Worm (Caenorhabditis elegans): ENCODE measurements around the gene C14E2.11.

C14E2.11 gene

DNA sequence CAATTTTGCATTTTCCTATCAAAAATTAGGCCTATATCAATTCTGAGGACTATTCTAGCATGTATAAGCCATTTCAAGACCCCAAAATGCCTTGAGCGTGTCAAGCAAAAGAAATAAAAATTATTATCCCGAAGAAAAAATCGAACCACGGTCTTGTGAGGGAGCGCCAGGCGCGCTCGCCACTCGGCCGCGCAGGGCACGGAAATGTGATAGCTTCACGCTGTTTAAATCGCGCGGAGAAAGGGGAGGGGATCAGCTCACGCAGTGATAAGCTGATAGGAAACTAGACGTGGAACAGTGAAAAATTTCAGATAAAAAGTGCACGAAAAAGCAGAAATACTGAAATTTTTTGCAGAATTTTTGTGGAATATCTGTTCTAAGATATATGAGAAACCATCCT is 36.4 kb downstream of the C14E2.11 start (continued):
- TF ChIP-seq aptf-2 (GFP tag; conservative IDR thresholded peaks at IDR 0.05) (no peak), Y95B8A.8 (GFP tag; IDR thresholded peaks at IDR 0.05) (peak; percentile 60; the same call in 1 of the 2 replicates), B0261.1 (tag; optimal IDR thresholded peaks at IDR 0.05) (peak; percentile 96), F39B2.1 (GFP tag; IDR thresholded peaks at IDR 0.05) (no peak), F22D6.2 (tag; optimal IDR thresholded peaks at IDR 0.05) (peak; percentile 23), athp-1 (tag; optimal IDR thresholded peaks at IDR 0.05) (peak; percentile 44), rpc-1 (optimal IDR thresholded peaks at IDR 0.05) (peak; percentile 91), rpc-1 (tag; optimal IDR thresholded peaks at IDR 0.05) (peak; percentile 98), T26A5.8 (tag; optimal IDR thresholded peaks at IDR 0.05) (no peak), F49E8.2 (tag; optimal IDR thresholded peaks at IDR 0.05; ENCODE audit: insufficient read depth) (peak; percentile 31), ceh-27 (GFP tag; optimal IDR thresholded peaks at IDR 0.05) (peak; percentile 50), dpl-1 (GFP tag; optimal IDR thresholded peaks at IDR 0.05) (no peak), ets-4 (GFP tag; optimal IDR thresholded peaks at IDR 0.05) (peak; percentile 37), nhr-90 (tag; optimal IDR thresholded peaks at IDR 0.05) (peak; percentile 88), snpc-3.4 (tag; optimal IDR thresholded peaks at IDR 0.05) (peak; percentile 57), sea-2 (GFP tag; IDR thresholded peaks at IDR 0.05) (no peak), him-1 (tag; optimal IDR thresholded peaks at IDR 0.05) (peak; percentile 93), ceh-91 (GFP tag; IDR thresholded peaks at IDR 0.05) (no peak), F23B12.7 (tag; optimal IDR thresholded peaks at IDR 0.05; ENCODE audit: insufficient read depth) (peak; percentile 54), let-607 (tag; optimal IDR thresholded peaks at IDR 0.05) (peak; percentile 37 to 53), nhr-120 (GFP tag; IDR thresholded peaks at IDR 0.05) (no peak), tbp1 (GFP tag; optimal IDR thresholded peaks at IDR 0.05) (peak; percentile 98), rec-8 (tag; optimal IDR thresholded peaks at IDR 0.05) (peak; percentile 50 to 88), zfh-2 (GFP tag; conservative IDR thresholded peaks at IDR 0.05) (peak; percentile 87), dox-1 (GFP tag; IDR thresholded peaks at IDR 0.05) (peak; percentile 73), egrh-3 (GFP tag; IDR thresholded peaks at IDR 0.05) (peak; percentile 59), nhr-80 (tag; optimal IDR thresholded peaks at IDR 0.05) (peak; percentile 2), B0035.1 (tag; optimal IDR thresholded peaks at IDR 0.05) (peak; percentile 56), hmg-1.2 (GFP tag; IDR thresholded peaks at IDR 0.05) (peak; percentile 78), Y79H2A.3 (GFP tag; conservative IDR thresholded peaks at IDR 0.05) (no peak), hrde-1 (tag; optimal IDR thresholded peaks at IDR 0.05; ENCODE audit: borderline replicate concordance) (peak; percentile 40), K11D2.4 (GFP tag; IDR thresholded peaks at IDR 0.05) (peak; percentile 64), somi-1 (GFP tag; optimal IDR thresholded peaks at IDR 0.05) (peak; percentile 50), tlf-1 (GFP tag; optimal IDR thresholded peaks at IDR 0.05) (peak; percentile 31), mxl-1 (tag; optimal IDR thresholded peaks at IDR 0.05) (peak; percentile 70), sdz-38 (tag; optimal IDR thresholded peaks at IDR 0.05) (no peak), lin-40 (tag; optimal IDR thresholded peaks at IDR 0.05) (no peak), rcor-1 (GFP tag; IDR thresholded peaks at IDR 0.05) (peak; percentile 64), lsy-27 (tag; optimal IDR thresholded peaks at IDR 0.05; ENCODE audit: borderline replicate concordance, insufficient read depth) (no peak), hmg-20 (GFP tag; IDR thresholded peaks at IDR 0.05) (0 out of 2 replicates have a peak, but pooled peaks have one; percentile 14), ztf-18 (tag; optimal IDR thresholded peaks at IDR 0.05) (peak; percentile 61), ekl-4 (GFP tag; IDR thresholded peaks at IDR 0.05) (0 out of 2 replicates have a peak, but pooled peaks have one; percentile 32), ZK185.1 (tag; optimal IDR thresholded peaks at IDR 0.05; ENCODE audit: poor library complexity, severe bottlenecking) (no peak), B0336.3 (GFP tag; IDR thresholded peaks at IDR 0.05) (peak; percentile 59; the same call in 1 of the 2 replicates), C17E4.6 (GFP tag; IDR thresholded peaks at IDR 0.05) (no peak), F52B5.7 (tag; optimal IDR thresholded peaks at IDR 0.05) (peak; percentile 71), lin-54 (GFP tag; optimal IDR thresholded peaks at IDR 0.05) (peak; percentile 53), efl-1 (GFP tag; optimal IDR thresholded peaks at IDR 0.05) (no peak)

All from whole organism, young adult.